Worm (Caenorhabditis elegans) whole organism, mixed stage, embryonic: Measurements from ENCODE around the gene mltn-8.

Experiments used
- cnd-1 ChIP-seq: fragments of 200-800 bp; sonication (Bioruptor generic); optimal IDR thresholded peaks from 2 replicates; lab custom pipeline; 2018; ENCODE audit warnings: mild to moderate bottlenecking, missing genetic modification characterization, missing compliant biosample characterization
- lsy-2 ChIP-seq: fragments of 150-350 bp; optimal IDR thresholded peaks from 2 replicates; lab custom pipeline; 2014; ENCODE audit warnings: missing biosample characterization, missing genetic modification characterization
- nhr-237 ChIP-seq: fragments of 150-350 bp; optimal IDR thresholded peaks from 2 replicates; lab custom pipeline; 2014; ENCODE audit warnings: missing biosample characterization, missing genetic modification characterization
- sem-2 ChIP-seq: fragments of 200-800 bp; sonication (Bioruptor generic); optimal IDR thresholded peaks from 2 replicates; lab custom pipeline; 2018; ENCODE audit warnings: mild to moderate bottlenecking, missing genetic modification characterization, missing compliant biosample characterization
- unc-62 ChIP-seq: fragments of 150-350 bp; optimal IDR thresholded peaks from 2 replicates; lab custom pipeline; 2014; ENCODE audit warnings: missing biosample characterization, missing genetic modification reagents, missing genetic modification characterization

ce11 chrV:399721-400120 is 19.6 kb upstream of the mltn-8 start, which contains the start of gene scl-27:
- TF ChIP-seq nhr-237 (no peak), cnd-1 (tag; lab: Kevin White, UChicago) (no peak), unc-62 (no peak), lsy-2 (tag; lab: Kevin White, UChicago) (no peak), sem-2 (no peak)
